Worm (Caenorhabditis elegans) whole organism, early embryonic: ENCODE data around the gene Y62H9A.13.

Experiments
- F13C5.2 ChIP-seq: sonication (generic microtip); optimal IDR thresholded peaks from 2 replicates; lab custom pipeline; 2017; ENCODE audit warnings: mild to moderate bottlenecking, missing genetic modification characterization, inconsistent platforms, missing compliant biosample characterization
- ceh-36 ChIP-seq: sonication (generic microtip); optimal IDR thresholded peaks from 2 replicates; lab custom pipeline; 2016; ENCODE audit warnings: missing genetic modification characterization, inconsistent platforms, missing compliant biosample characterization
- hnd-1 ChIP-seq: sonication (generic microtip); optimal IDR thresholded peaks from 2 replicates; lab custom pipeline; 2016; ENCODE audit warnings: missing genetic modification characterization, missing compliant biosample characterization
- sea-1 ChIP-seq: fragments of 200-800 bp; sonication (Bioruptor generic); conservative IDR thresholded peaks from 2 replicates; pipeline ENCODE4 v1.3.6; 2022; ENCODE audit warnings: missing genetic modification characterization, missing compliant biosample characterization
- tbx-11 ChIP-seq: fragments of 200-800 bp; sonication (Bioruptor generic); IDR thresholded peaks from 2 replicates; pipeline ENCODE4 v1.3.6; 2022; ENCODE audit warnings: missing genetic modification characterization, missing compliant biosample characterization
- tbx-37 ChIP-seq: fragments of 200-800 bp; sonication (Bioruptor generic); conservative IDR thresholded peaks from 2 replicates; pipeline ENCODE4 v1.3.6; 2022; ENCODE audit warnings: missing genetic modification reagents, missing genetic modification characterization, missing compliant biosample characterization

DNA sequence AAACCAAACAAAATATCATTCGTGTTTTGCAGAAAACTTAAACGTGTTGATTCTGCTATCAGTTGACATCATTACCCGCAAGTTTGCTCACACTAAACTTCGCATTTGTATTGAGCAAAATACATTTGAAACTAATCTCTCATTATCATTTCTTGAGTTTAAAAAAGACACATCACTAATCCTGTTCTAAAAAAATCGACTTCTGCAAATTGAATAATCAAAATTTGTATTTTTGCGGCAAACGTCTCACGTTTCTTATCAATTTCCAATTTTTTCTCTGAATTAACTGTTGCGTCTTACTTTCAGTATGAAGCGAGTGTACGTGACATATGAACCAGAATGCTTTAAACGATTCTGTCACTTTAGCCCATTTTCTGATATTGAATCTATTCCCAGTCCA lies 43.0 kb downstream of the Y62H9A.13 start, which contains the start of gene C49F5.8:
- TF ChIP-seq ceh-36 (tag; lab: Kevin White, UChicago), result no peak
- no peak for TF ChIP-seq hnd-1 (tag; lab: Kevin White, UChicago)
- no peak for TF ChIP-seq tbx-11 (GFP tag; lab: Robert Waterston, UW)
- TF ChIP-seq F13C5.2 (tag; lab: Kevin White, UChicago), result no peak
- TF ChIP-seq sea-1, result no peak
- no peak for TF ChIP-seq tbx-37 (GFP tag; lab: Robert Waterston, UW)
